Worm (Caenorhabditis elegans) whole organism, L1 larva: ENCODE data around the gene enpl-1.

ENCODE experiments used
- C04F5.9 ChIP-seq: sonication (generic microtip); optimal IDR thresholded peaks from 2 replicates; lab custom pipeline; 2016; ENCODE audit warnings: missing genetic modification characterization, missing compliant biosample characterization
- C16A3.4 ChIP-seq: fragments of 150-350 bp; optimal IDR thresholded peaks from 2 replicates; lab custom pipeline; 2014; ENCODE audit warnings: missing biosample characterization, missing genetic modification characterization
- C34B4.2 ChIP-seq: sonication (generic microtip); optimal IDR thresholded peaks from 2 replicates; lab custom pipeline; 2017; ENCODE audit warnings: mild to moderate bottlenecking, missing genetic modification characterization, missing compliant biosample characterization
- F16B12.6 ChIP-seq: fragments of 150-350 bp; optimal IDR thresholded peaks from 2 replicates; lab custom pipeline; 2014; ENCODE audit warnings: missing biosample characterization, missing genetic modification characterization
- aha-1 ChIP-seq: fragments of 150-350 bp; optimal IDR thresholded peaks from 2 replicates; lab custom pipeline; 2014; ENCODE audit warnings: missing biosample characterization, missing genetic modification characterization
- blmp-1 ChIP-seq: fragments of 150-350 bp; optimal IDR thresholded peaks from 2 replicates; lab custom pipeline; 2014; ENCODE audit warnings: missing biosample characterization, missing genetic modification characterization
- ceh-63 ChIP-seq: fragments of 200-800 bp; sonication (Bioruptor generic); optimal IDR thresholded peaks from 2 replicates; lab custom pipeline; 2018; ENCODE audit warnings: mild to moderate bottlenecking, missing genetic modification characterization, missing compliant biosample characterization
- ceh-8 ChIP-seq: fragments of 200-800 bp; sonication (Bioruptor generic); optimal IDR thresholded peaks from 2 replicates; lab custom pipeline; 2018; ENCODE audit warnings: mild to moderate bottlenecking, missing genetic modification characterization, moderate library complexity, missing compliant biosample characterization
- ceh-82 ChIP-seq, 3 experiments: fragments of 150-350 bp in 1 of 3; sonication (generic microtip) in 2 of 3; optimal IDR thresholded peaks; 2 replicates each; lab custom pipeline; 2014 to 2017; ENCODE audit warnings: missing biosample characterization in 3 of 3, missing genetic modification characterization in 3 of 3
- ceh-88 ChIP-seq: fragments of 200-800 bp; sonication (Bioruptor generic); IDR thresholded peaks from 2 replicates; pipeline ENCODE4 v1.3.6; 2022; ENCODE audit warnings: missing genetic modification characterization, missing compliant biosample characterization
- ceh-90 ChIP-seq: sonication (generic microtip); optimal IDR thresholded peaks from 2 replicates; lab custom pipeline; 2016; ENCODE audit warnings: missing genetic modification characterization, missing compliant biosample characterization
- dsc-1 ChIP-seq: sonication (generic microtip); optimal IDR thresholded peaks from 2 replicates; lab custom pipeline; 2016; ENCODE audit warnings: mild to moderate bottlenecking, missing genetic modification characterization, missing compliant biosample characterization
- efl-1 ChIP-seq, 4 experiments: fragments of 150-350 bp; optimal IDR thresholded peaks in 3 of 4; peaks in 1 of 4; 1 replicate in 1 of 4; 2 replicates in 3 of 4; lab custom pipeline; 2014; ENCODE audit warnings: missing biosample characterization in 2 of 4, missing genetic modification characterization in 2 of 4, missing genetic modification reagents in 2 of 4
- egl-13 ChIP-seq: sonication (generic microtip); optimal IDR thresholded peaks from 2 replicates; lab custom pipeline; 2016; ENCODE audit warnings: missing genotype, missing genetic modification reagents, missing genetic modification characterization, missing compliant biosample characterization
- elt-2 ChIP-seq: sonication (generic microtip); optimal IDR thresholded peaks from 2 replicates; lab custom pipeline; 2016; ENCODE audit warnings: missing genetic modification characterization, mild to moderate bottlenecking, inconsistent platforms, missing compliant biosample characterization, missing genetic modification reagents
- elt-3 ChIP-seq, 6 experiments: fragments of 150-350 bp in 1 of 6; sonication (generic microtip); optimal IDR thresholded peaks; 2 replicates each; lab custom pipeline; 2017 to 2018; ENCODE audit warnings: missing biosample characterization in 6 of 6, missing genetic modification characterization in 6 of 6, inconsistent platforms in 1 of 6
- fkh-10 ChIP-seq: sonication (generic microtip); optimal IDR thresholded peaks from 2 replicates; lab custom pipeline; 2017; ENCODE audit warnings: missing biosample characterization, missing genetic modification reagents, missing genetic modification characterization
- fkh-4 ChIP-seq: sonication (generic microtip); optimal IDR thresholded peaks from 2 replicates; lab custom pipeline; 2016; ENCODE audit warnings: missing compliant biosample characterization, missing genetic modification characterization, borderline replicate concordance
- fkh-8 ChIP-seq: sonication (generic microtip); optimal IDR thresholded peaks from 2 replicates; lab custom pipeline; 2016; ENCODE audit warnings: mild to moderate bottlenecking, missing genetic modification characterization, missing compliant biosample characterization
- fos-1 ChIP-seq: fragments of 150-350 bp; optimal IDR thresholded peaks from 2 replicates; lab custom pipeline; 2014; ENCODE audit warnings: missing biosample characterization, missing genetic modification characterization
- hpl-2 ChIP-seq: fragments of 150-350 bp; optimal IDR thresholded peaks from 2 replicates; lab custom pipeline; 2014; ENCODE audit warnings: missing biosample characterization, missing genetic modification reagents, missing genetic modification characterization
- lin-13 ChIP-seq: fragments of 150-350 bp; optimal IDR thresholded peaks from 2 replicates; lab custom pipeline; 2014; ENCODE audit warnings: missing biosample characterization, missing genetic modification reagents, missing genetic modification characterization
- lin-14 ChIP-seq: fragments of 200-800 bp; sonication (Bioruptor generic); optimal IDR thresholded peaks from 2 replicates; lab custom pipeline; 2018; ENCODE audit warnings: mild to moderate bottlenecking, missing genetic modification characterization, moderate library complexity, missing compliant biosample characterization
- lin-35 ChIP-seq, 2 experiments: fragments of 150-350 bp; optimal IDR thresholded peaks; 2 replicates each; lab custom pipeline; 2014; ENCODE audit warnings: missing biosample characterization in 2 of 2, missing genetic modification characterization in 2 of 2, missing genetic modification reagents in 2 of 2
- lin-39 ChIP-seq: fragments of 150-350 bp; optimal IDR thresholded peaks from 2 replicates; lab custom pipeline; 2014; ENCODE audit warnings: missing biosample characterization, missing genetic modification reagents, missing genetic modification characterization
- lir-3 ChIP-seq: sonication (generic microtip); optimal IDR thresholded peaks from 2 replicates; lab custom pipeline; 2016; ENCODE audit warnings: mild to moderate bottlenecking, missing genetic modification characterization, moderate library complexity, missing compliant biosample characterization; ENCODE audit not compliant: poor library complexity
- lsy-2 ChIP-seq, 2 experiments: fragments of 150-350 bp; optimal IDR thresholded peaks; 2 replicates each; lab custom pipeline; 2014; ENCODE audit warnings: missing biosample characterization in 2 of 2, missing genetic modification characterization in 2 of 2
- mdl-1 ChIP-seq, 2 experiments: fragments of 150-350 bp; optimal IDR thresholded peaks; 2 replicates each; lab custom pipeline; 2014 to 2017; ENCODE audit warnings: missing biosample characterization in 2 of 2, missing genetic modification characterization in 2 of 2, inconsistent platforms in 1 of 2
- nhr-12 ChIP-seq: sonication (generic microtip); optimal IDR thresholded peaks from 2 replicates; lab custom pipeline; 2017; ENCODE audit warnings: missing biosample characterization, missing genetic modification characterization
- nhr-19 ChIP-seq: fragments of 200-800 bp; sonication (Bioruptor generic); conservative IDR thresholded peaks from 2 replicates; pipeline ENCODE4 v1.3.6; 2022; ENCODE audit warnings: missing genetic modification characterization, missing compliant biosample characterization
- nhr-237 ChIP-seq: fragments of 150-350 bp; optimal IDR thresholded peaks from 2 replicates; lab custom pipeline; 2014; ENCODE audit warnings: missing biosample characterization, missing genetic modification characterization
- nhr-71 ChIP-seq: sonication (generic microtip); optimal IDR thresholded peaks from 2 replicates; lab custom pipeline; 2016; ENCODE audit warnings: mild to moderate bottlenecking, missing genetic modification characterization, moderate library complexity, missing compliant biosample characterization
- nhr-76 ChIP-seq: sonication (generic microtip); optimal IDR thresholded peaks from 2 replicates; lab custom pipeline; 2017; ENCODE audit warnings: missing biosample characterization, missing genetic modification characterization
- nhr-77 ChIP-seq: fragments of 150-350 bp; optimal IDR thresholded peaks from 2 replicates; lab custom pipeline; 2014; ENCODE audit warnings: missing biosample characterization, missing genetic modification characterization
- nhr-84 ChIP-seq: sonication (generic microtip); optimal IDR thresholded peaks from 2 replicates; lab custom pipeline; 2017; ENCODE audit warnings: missing biosample characterization, missing genetic modification characterization
- pag-3 ChIP-seq: sonication (generic microtip); optimal IDR thresholded peaks from 2 replicates; lab custom pipeline; 2017; ENCODE audit warnings: missing genetic modification characterization, mild to moderate bottlenecking, missing compliant biosample characterization, antibody characterized with exemption, borderline replicate concordance; ENCODE audit not compliant: insufficient read depth
- pax-3 ChIP-seq: fragments of 200-800 bp; sonication (Bioruptor generic); optimal IDR thresholded peaks from 2 replicates; lab custom pipeline; 2018; ENCODE audit warnings: mild to moderate bottlenecking, missing genetic modification characterization, moderate library complexity, missing compliant biosample characterization
- pqm-1 ChIP-seq: sonication (generic microtip); optimal IDR thresholded peaks from 3 replicates; lab custom pipeline; 2017; ENCODE audit warnings: missing biosample characterization, missing genetic modification characterization
- rnt-1 ChIP-seq: sonication (generic microtip); optimal IDR thresholded peaks from 2 replicates; lab custom pipeline; 2016; ENCODE audit warnings: mild to moderate bottlenecking, missing genetic modification characterization, moderate library complexity, missing compliant biosample characterization
- skn-1 ChIP-seq: fragments of 150-350 bp; optimal IDR thresholded peaks from 2 replicates; lab custom pipeline; 2014; ENCODE audit warnings: missing biosample characterization, missing genetic modification characterization
- snu-23 ChIP-seq: sonication (generic microtip); optimal IDR thresholded peaks from 2 replicates; lab custom pipeline; 2016; ENCODE audit warnings: missing genetic modification characterization, missing compliant biosample characterization
- sox-4 ChIP-seq: sonication (generic microtip); optimal IDR thresholded peaks from 2 replicates; lab custom pipeline; 2016; ENCODE audit warnings: missing genetic modification characterization, missing compliant biosample characterization
- sptf-1 ChIP-seq: fragments of 150-350 bp; optimal IDR thresholded peaks from 2 replicates; lab custom pipeline; 2014; ENCODE audit warnings: missing biosample characterization, missing genetic modification characterization
- sup-37 ChIP-seq: fragments of 200-800 bp; sonication (Bioruptor generic); optimal IDR thresholded peaks from 2 replicates; lab custom pipeline; 2018; ENCODE audit warnings: mild to moderate bottlenecking, missing genetic modification characterization, missing compliant biosample characterization
- swsn-7 ChIP-seq: sonication (generic microtip); optimal IDR thresholded peaks from 2 replicates; lab custom pipeline; 2016; ENCODE audit warnings: missing genetic modification characterization, missing compliant biosample characterization
- unc-30 ChIP-seq: sonication (generic microtip); optimal IDR thresholded peaks from 2 replicates; lab custom pipeline; 2017; ENCODE audit warnings: missing biosample characterization, missing genetic modification characterization
- unc-62 ChIP-seq: fragments of 150-350 bp; optimal IDR thresholded peaks from 2 replicates; lab custom pipeline; 2014; ENCODE audit warnings: missing biosample characterization, missing genetic modification reagents, missing genetic modification characterization
- xbp-1 ChIP-seq: sonication (generic microtip); optimal IDR thresholded peaks from 2 replicates; lab custom pipeline; 2016; ENCODE audit warnings: missing genetic modification characterization, missing compliant biosample characterization
- zag-1 ChIP-seq: fragments of 150-350 bp; optimal IDR thresholded peaks from 2 replicates; lab custom pipeline; 2014; ENCODE audit warnings: missing biosample characterization, missing genetic modification characterization

Gene enpl-1

DNA sequence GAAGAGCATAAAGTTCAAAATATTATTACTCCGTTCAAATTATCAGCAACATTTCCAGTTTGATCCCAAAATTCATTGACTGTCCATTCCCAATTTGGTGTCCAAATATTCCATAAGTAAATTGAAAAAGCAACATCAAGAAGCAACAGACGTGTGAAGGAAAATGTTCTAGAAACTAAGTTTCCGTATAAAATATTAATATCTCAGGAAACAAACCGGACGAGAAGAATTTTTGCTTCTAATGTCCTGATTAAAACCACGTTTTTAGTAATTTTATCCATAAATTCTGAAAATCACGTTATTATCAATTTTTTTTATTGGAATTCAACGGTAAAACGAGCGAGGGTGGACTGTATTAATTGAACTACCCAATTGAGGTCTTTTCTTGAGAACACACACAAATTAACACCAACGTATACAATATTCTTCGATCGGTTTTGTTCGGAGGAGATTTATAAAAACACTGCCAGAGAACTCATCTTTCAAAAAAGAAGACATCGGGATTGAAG is 27.9 kb downstream of the enpl-1 start, which contains the start of gene pigq-1 (continued):
- no peak for TF ChIP-seq nhr-77 (tag; lab: Kevin White, UChicago)
- no peak for TF ChIP-seq lin-14
- no peak for TF ChIP-seq pqm-1
- peak; percentile 32 to 35 for TF ChIP-seq lsy-2 (tag; optimal IDR thresholded peaks at IDR 0.05; lab: Kevin White, UChicago)
- TF ChIP-seq, all 84 proteins: peak for 13

- TF ChIP-seq ceh-82 (tag; optimal IDR thresholded peaks at IDR 0.05; lab: Kevin White, UChicago): peak in 1 of 3 experiments; percentile 0
- no peak for TF ChIP-seq pqm-1
- TF ChIP-seq hpl-2: no peak
- peak in 1 of 6 experiments; percentile 8 for TF ChIP-seq elt-3 (tag; optimal IDR thresholded peaks at IDR 0.05; lab: Kevin White, UChicago)
- no peak for TF ChIP-seq lin-13 (GFP tag; lab: Kevin White, UChicago)
- no peak for TF ChIP-seq egl-13 (tag; lab: Kevin White, UChicago)
- no peak for TF ChIP-seq zag-1
- no peak for TF ChIP-seq fkh-10 (GFP tag; lab: Kevin White, UChicago)
- peak; percentile 15 for TF ChIP-seq skn-1 (tag; lab: Kevin White, UChicago)
- TF ChIP-seq elt-2: no peak
- TF ChIP-seq efl-1 (optimal IDR thresholded peaks at IDR 0.05; lab: Kevin White, UChicago): no peak
- TF ChIP-seq efl-1 (GFP tag; optimal IDR thresholded peaks at IDR 0.05 in 1 of 2; lab: Kevin White, UChicago): peak; percentile 4 to 63
- no peak for TF ChIP-seq ceh-90 (tag; lab: Kevin White, UChicago)
- TF ChIP-seq ceh-88 (GFP tag; lab: Robert Waterston, UW): no peak
- TF ChIP-seq nhr-71: peak; percentile 25
- TF ChIP-seq C04F5.9 (tag; lab: Kevin White, UChicago): no peak
- TF ChIP-seq unc-62 (GFP tag; lab: Kevin White, UChicago): no peak
- TF ChIP-seq C34B4.2 (tag; lab: Kevin White, UChicago): no peak
- TF ChIP-seq mdl-1 (tag; optimal IDR thresholded peaks at IDR 0.05; lab: Kevin White, UChicago): no peak
- TF ChIP-seq lin-14: peak; percentile 55
- no peak for TF ChIP-seq sox-4 (tag; lab: Kevin White, UChicago)
- TF ChIP-seq pax-3 (tag; lab: Kevin White, UChicago): peak; percentile 68
- peak; percentile 25 for TF ChIP-seq blmp-1
- no peak for TF ChIP-seq lin-39
- TF ChIP-seq sup-37: no peak
- TF ChIP-seq xbp-1 (tag; lab: Kevin White, UChicago): no peak
- TF ChIP-seq lir-3 (tag; lab: Kevin White, UChicago): no peak
- no peak for TF ChIP-seq nhr-12
- no peak for TF ChIP-seq ceh-8
- no peak for TF ChIP-seq fos-1 (tag; lab: Kevin White, UChicago)
- TF ChIP-seq aha-1 (tag; lab: Kevin White, UChicago): no peak
- no peak for TF ChIP-seq C16A3.4
- peak; percentile 54 for TF ChIP-seq dsc-1 (tag; lab: Kevin White, UChicago)
- TF ChIP-seq fkh-4 (tag; lab: Kevin White, UChicago): peak; percentile 2
- TF ChIP-seq lin-35 (GFP tag; optimal IDR thresholded peaks at IDR 0.05; lab: Kevin White, UChicago): peak in 1 of 2 experiments; percentile 23
- no peak for TF ChIP-seq nhr-84 (tag; lab: Kevin White, UChicago)
- no peak for TF ChIP-seq sptf-1 (tag; lab: Kevin White, UChicago)
- TF ChIP-seq fkh-8 (tag; lab: Kevin White, UChicago): peak; percentile 49
- TF ChIP-seq ceh-63 (GFP tag; lab: Kevin White, UChicago): no peak
- TF ChIP-seq pag-3 (tag; lab: Kevin White, UChicago): peak; percentile 74
- TF ChIP-seq snu-23 (GFP tag; lab: Kevin White, UChicago): peak; percentile 51
- TF ChIP-seq unc-30 (tag; lab: Kevin White, UChicago): no peak
- peak; percentile 36 for TF ChIP-seq rnt-1 (tag; lab: Kevin White, UChicago)
- TF ChIP-seq swsn-7: no peak
- peak; percentile 4; the same call in 1 of the 2 replicates for TF ChIP-seq nhr-19 (GFP tag; lab: Robert Waterston, UW)
- peak; percentile 8 for TF ChIP-seq F16B12.6 (tag; lab: Kevin White, UChicago)
- TF ChIP-seq nhr-237 (tag; lab: Kevin White, UChicago): no peak
- TF ChIP-seq nhr-76 (tag; lab: Kevin White, UChicago): no peak
These were observed 29.8 kb downstream of the enpl-1 start for ce11 chrIV:11148788-11149366.
